Fruit fly (Drosophila melanogaster): Measurements from ENCODE around the gene Edem1.

Edem1 gene

dm6 chrX:1877107-1877736, 31.4 kb downstream of the Edem1 start, which contains the start of the genes CG14817 and CG14805 (continued):
- TF ChIP-seq Nf-YC (tag; optimal IDR thresholded peaks at IDR 0.05): peak; percentile 67
- no peak; the same call in 1 of the 2 replicates for TF ChIP-seq Adf1 (GFP tag; IDR thresholded peaks at IDR 0.05)
- no peak for TF ChIP-seq Vsx1 (GFP tag; optimal IDR thresholded peaks at IDR 0.05)
- TF ChIP-seq bab2 (GFP tag; optimal IDR thresholded peaks at IDR 0.05): no peak
- no peak for TF ChIP-seq Camta (GFP tag; optimal IDR thresholded peaks at IDR 0.05)
- TF ChIP-seq Bteb2 (GFP tag; optimal IDR thresholded peaks at IDR 0.05): peak; percentile 16
- no peak for TF ChIP-seq peb (GFP tag; IDR thresholded peaks at IDR 0.05)
- peak; percentile 94 for TF ChIP-seq CG7271 (tag; optimal IDR thresholded peaks at IDR 0.05)
- no peak for TF ChIP-seq Trl (optimal IDR thresholded peaks at IDR 0.05)
- TF ChIP-seq Trl (GFP tag; optimal IDR thresholded peaks at IDR 0.05): peak; percentile 40
- TF ChIP-seq Abd-B (GFP tag; optimal IDR thresholded peaks at IDR 0.05): no peak
- no peak for TF ChIP-seq tup (GFP tag; optimal IDR thresholded peaks at IDR 0.05)
- peak; percentile 40 for TF ChIP-seq Hsf (GFP tag; optimal IDR thresholded peaks at IDR 0.05)
- no peak for TF ChIP-seq CG11504 (tag; optimal IDR thresholded peaks at IDR 0.05)
- peak; percentile 54 for TF ChIP-seq CG9817 (tag; optimal IDR thresholded peaks at IDR 0.05)
- TF ChIP-seq Jarid2 (GFP tag; optimal IDR thresholded peaks at IDR 0.05): no peak
- TF ChIP-seq bbx (GFP tag; IDR thresholded peaks at IDR 0.05; ENCODE audit: partially characterized antibody): peak; percentile 61
- TF ChIP-seq CG4424 (GFP tag; optimal IDR thresholded peaks at IDR 0.05): no peak
- peak; percentile 89 for TF ChIP-seq Meics (GFP tag; optimal IDR thresholded peaks at IDR 0.05)
- TF ChIP-seq CG6175 (GFP tag; IDR thresholded peaks at IDR 0.05): no peak
- TF ChIP-seq dm (GFP tag; optimal IDR thresholded peaks at IDR 0.05): peak; percentile 38
- TF ChIP-seq CG1233 (GFP tag; optimal IDR thresholded peaks at IDR 0.05): peak; percentile 83
- no peak for TF ChIP-seq esg (GFP tag; conservative IDR thresholded peaks at IDR 0.05)
- peak; percentile 72 for TF ChIP-seq CG10209 (GFP tag; optimal IDR thresholded peaks at IDR 0.05)
- no peak for TF ChIP-seq GATAe (GFP tag; conservative IDR thresholded peaks at IDR 0.05)
- TF ChIP-seq Rx (GFP tag; IDR thresholded peaks at IDR 0.05): 0 out of 2 replicates have a peak, but pooled peaks have one; percentile 25
- no peak for TF ChIP-seq Elba2 (GFP tag; optimal IDR thresholded peaks at IDR 0.05)
- no peak for TF ChIP-seq CG4404 (GFP tag; IDR thresholded peaks at IDR 0.05)
- no peak for TF ChIP-seq Sox100B (GFP tag; optimal IDR thresholded peaks at IDR 0.05)
- peak; percentile 18 for TF ChIP-seq Bdp1 (GFP tag; optimal IDR thresholded peaks at IDR 0.05)
- no peak for TF ChIP-seq wdn (GFP tag; IDR thresholded peaks at IDR 0.05)
- peak; percentile 50; the same call in 1 of the 2 replicates for TF ChIP-seq Atf6 (GFP tag; IDR thresholded peaks at IDR 0.05)
- peak; percentile 91 for TF ChIP-seq Ets65A (GFP tag)
- peak; percentile 66 for TF ChIP-seq CG14710 (tag; optimal IDR thresholded peaks at IDR 0.05)
- TF ChIP-seq CG33557 (GFP tag; optimal IDR thresholded peaks at IDR 0.05): peak; percentile 70
- TF ChIP-seq org-1 (GFP tag; optimal IDR thresholded peaks at IDR 0.05): peak; percentile 54
- TF ChIP-seq CG17829 (tag; optimal IDR thresholded peaks at IDR 0.05): peak; percentile 66
- TF ChIP-seq CTCF (GFP tag; optimal IDR thresholded peaks at IDR 0.05): peak; percentile 33
- TF ChIP-seq CG8089 (GFP tag; optimal IDR thresholded peaks at IDR 0.05): no peak
- TF ChIP-seq sens (GFP tag): peak; percentile 85
- peak; percentile 43 for TF ChIP-seq Mad (GFP tag; optimal IDR thresholded peaks at IDR 0.05)
- peak; percentile 31 for TF ChIP-seq ftz-f1 (GFP tag; optimal IDR thresholded peaks at IDR 0.05)
- peak; percentile 62 for TF ChIP-seq lbe (GFP tag; optimal IDR thresholded peaks at IDR 0.05)
- peak; percentile 89 for TF ChIP-seq CG6813 (GFP tag; optimal IDR thresholded peaks at IDR 0.05)
- TF ChIP-seq CrebB (tag; optimal IDR thresholded peaks at IDR 0.05): peak; percentile 90
- TF ChIP-seq kay (GFP tag; optimal IDR thresholded peaks at IDR 0.05): no peak
- TF ChIP-seq jigr1 (GFP tag; IDR thresholded peaks at IDR 0.05): no peak
- peak; percentile 81 for TF ChIP-seq HLHmδ (GFP tag; optimal IDR thresholded peaks at IDR 0.05)
- no peak for TF ChIP-seq dimm (GFP tag; IDR thresholded peaks at IDR 0.05)
- peak; percentile 38 for TF ChIP-seq cwo (GFP tag; optimal IDR thresholded peaks at IDR 0.05)
- peak; percentile 33 for TF ChIP-seq CG6654 (GFP tag; optimal IDR thresholded peaks at IDR 0.05)
- no peak for TF ChIP-seq dmrt99B (tag; optimal IDR thresholded peaks at IDR 0.05)
